Fruit fly (Drosophila melanogaster) whole organism, embryonic: ENCODE data around the gene Nlg2.
A peak's percentile ranks its signal among the peaks of the same experiment; 100 is the strongest.

ENCODE experiments used
- CG10321 ChIP-seq: fragments of 200-800 bp; sonication (Bioruptor generic); IDR thresholded peaks from 2 replicates; pipeline ENCODE4 v1.3.6; 2022; ENCODE audit warnings: missing biosample characterization, missing genetic modification characterization
- CG10959 ChIP-seq: fragments of 200-800 bp; sonication (Bioruptor generic); IDR thresholded peaks from 2 replicates; pipeline ENCODE4 v1.3.6; 2022; ENCODE audit warnings: missing biosample characterization, missing genetic modification characterization
- CG12219 ChIP-seq: fragments of 200-800 bp; sonication (Bioruptor generic); optimal IDR thresholded peaks from 3 replicates; lab custom pipeline; 2018; ENCODE audit warnings: missing biosample characterization, mild to moderate bottlenecking, missing genetic modification characterization
- CG12744 ChIP-seq: fragments of 200-800 bp; sonication (Bioruptor generic); optimal IDR thresholded peaks from 2 replicates; lab custom pipeline; 2016; ENCODE audit warnings: missing biosample characterization, missing genetic modification characterization
- CG13123 ChIP-seq: fragments of 200-800 bp; sonication (Bioruptor generic); optimal IDR thresholded peaks from 2 replicates; lab custom pipeline; 2016; ENCODE audit warnings: missing biosample characterization, missing genetic modification characterization
- CG14050 ChIP-seq: fragments of 200-800 bp; sonication (Bioruptor generic); IDR thresholded peaks from 3 replicates; pipeline ENCODE4 v1.3.6; 2022; ENCODE audit warnings: missing biosample characterization, missing genetic modification characterization
- CG15011 ChIP-seq: fragments of 200-800 bp; sonication (Bioruptor generic); optimal IDR thresholded peaks from 3 replicates; lab custom pipeline; 2018; ENCODE audit warnings: missing biosample characterization, mild to moderate bottlenecking, missing genetic modification characterization
- CG15269 ChIP-seq: fragments of 200-800 bp; sonication (Bioruptor generic); optimal IDR thresholded peaks from 2 replicates; lab custom pipeline; 2018; ENCODE audit warnings: missing biosample characterization, mild to moderate bottlenecking, missing genetic modification characterization, moderate library complexity
- CG1647 ChIP-seq: fragments of 200-800 bp; sonication (Bioruptor generic); optimal IDR thresholded peaks from 3 replicates; lab custom pipeline; 2016; ENCODE audit warnings: missing biosample characterization, missing genetic modification characterization
- CG16779 ChIP-seq: fragments of 200-800 bp; sonication (Bioruptor generic); IDR thresholded peaks from 2 replicates; pipeline ENCODE4 v1.3.6; 2022; ENCODE audit warnings: missing biosample characterization, missing genetic modification characterization
- CG17568 ChIP-seq: fragments of 200-800 bp; sonication (Bioruptor generic); optimal IDR thresholded peaks from 2 replicates; lab custom pipeline; 2018; ENCODE audit warnings: missing biosample characterization, mild to moderate bottlenecking, missing genetic modification characterization, moderate library complexity
- CG17912 ChIP-seq: fragments of 200-800 bp; sonication (Bioruptor generic); optimal IDR thresholded peaks from 2 replicates; lab custom pipeline; 2018; ENCODE audit warnings: missing biosample characterization, mild to moderate bottlenecking, missing genetic modification characterization
- CG18619 ChIP-seq: fragments of 200-800 bp; sonication (Bioruptor generic); optimal IDR thresholded peaks from 3 replicates; lab custom pipeline; 2017; ENCODE audit warnings: missing biosample characterization, mild to moderate bottlenecking, missing genetic modification characterization
- CG31388 ChIP-seq: fragments of 200-800 bp; sonication (Bioruptor generic); optimal IDR thresholded peaks from 2 replicates; lab custom pipeline; 2016; ENCODE audit warnings: missing biosample characterization, missing genetic modification characterization
- CG32767 ChIP-seq: fragments of 200-800 bp; sonication (Bioruptor generic); IDR thresholded peaks from 2 replicates; pipeline ENCODE4 v1.3.6; 2022; ENCODE audit warnings: missing biosample characterization, missing genetic modification characterization
- CG32772 ChIP-seq: fragments of 200-800 bp; sonication (Bioruptor generic); IDR thresholded peaks from 2 replicates; pipeline ENCODE4 v1.3.6; 2022; ENCODE audit warnings: missing biosample characterization, missing genetic modification characterization
- CG3995 ChIP-seq: fragments of 200-800 bp; sonication (Bioruptor generic); optimal IDR thresholded peaks from 3 replicates; lab custom pipeline; 2016; ENCODE audit warnings: missing biosample characterization, missing genetic modification characterization
- CG4328 ChIP-seq: fragments of 200-800 bp; sonication (Bioruptor generic); optimal IDR thresholded peaks from 3 replicates; lab custom pipeline; 2017; ENCODE audit warnings: missing biosample characterization, missing genetic modification reagents, missing genetic modification characterization
- CG6254 ChIP-seq: fragments of 200-800 bp; sonication (Bioruptor generic); optimal IDR thresholded peaks from 3 replicates; lab custom pipeline; 2017; ENCODE audit warnings: mild to moderate bottlenecking, missing biosample characterization, missing genetic modification reagents, missing genetic modification characterization
- Camta ChIP-seq: fragments of 200-800 bp; sonication (Bioruptor generic); optimal IDR thresholded peaks from 2 replicates; lab custom pipeline; 2016; ENCODE audit warnings: missing biosample characterization, missing genetic modification characterization
- CrebB ChIP-seq: fragments of 200-800 bp; sonication (Bioruptor generic); optimal IDR thresholded peaks from 3 replicates; lab custom pipeline; 2018; ENCODE audit warnings: missing biosample characterization, mild to moderate bottlenecking, missing genetic modification characterization
- Dip3 ChIP-seq: fragments of 200-800 bp; sonication (Bioruptor generic); optimal IDR thresholded peaks from 3 replicates; lab custom pipeline; 2016; ENCODE audit warnings: missing biosample characterization, missing genetic modification characterization
- Drgx ChIP-seq: fragments of 200-800 bp; sonication (Bioruptor generic); IDR thresholded peaks from 2 replicates; pipeline ENCODE4 v1.3.6; 2022; ENCODE audit warnings: missing biosample characterization, missing genetic modification characterization
- H2.0 ChIP-seq: fragments of 200-800 bp; sonication (Bioruptor generic); IDR thresholded peaks from 2 replicates; pipeline ENCODE4 v1.3.6; 2022; ENCODE audit warnings: missing biosample characterization, missing genetic modification characterization
- HLH3B ChIP-seq: fragments of 200-800 bp; sonication (Bioruptor generic); IDR thresholded peaks from 2 replicates; pipeline ENCODE4 v1.3.6; 2022; ENCODE audit warnings: missing biosample characterization, missing genetic modification characterization
- HmgZ ChIP-seq: fragments of 200-800 bp; sonication (Bioruptor generic); optimal IDR thresholded peaks from 2 replicates; lab custom pipeline; 2018; ENCODE audit warnings: missing biosample characterization, mild to moderate bottlenecking, missing genetic modification characterization
- Hmr ChIP-seq: fragments of 200-800 bp; sonication (Bioruptor generic); optimal IDR thresholded peaks from 3 replicates; lab custom pipeline; 2017; ENCODE audit warnings: mild to moderate bottlenecking, missing biosample characterization, missing genetic modification reagents, missing genetic modification characterization
- Oaz ChIP-seq: fragments of 200-800 bp; sonication (Bioruptor generic); IDR thresholded peaks from 2 replicates; pipeline ENCODE4 v1.3.6; 2022; ENCODE audit warnings: missing biosample characterization, missing genetic modification characterization
- Usf ChIP-seq: fragments of 200-800 bp; sonication (Bioruptor generic); optimal IDR thresholded peaks from 2 replicates; lab custom pipeline; 2017; ENCODE audit warnings: missing genotype, missing biosample characterization, missing genetic modification characterization
- Xbp1 ChIP-seq: fragments of 200-800 bp; sonication (Bioruptor generic); optimal IDR thresholded peaks from 3 replicates; lab custom pipeline; 2016; ENCODE audit warnings: missing biosample characterization, mild to moderate bottlenecking, missing genetic modification characterization
- ara ChIP-seq: fragments of 200-800 bp; sonication (Bioruptor generic); IDR thresholded peaks from 2 replicates; pipeline ENCODE4 v1.3.6; 2022; ENCODE audit warnings: missing biosample characterization, missing genetic modification characterization
- bab2 ChIP-seq: fragments of 200-800 bp; sonication (Bioruptor generic); optimal IDR thresholded peaks from 2 replicates; lab custom pipeline; 2016; ENCODE audit warnings: missing biosample characterization, missing genetic modification characterization
- bigmax ChIP-seq: fragments of 200-800 bp; sonication (Bioruptor generic); optimal IDR thresholded peaks from 2 replicates; lab custom pipeline; 2018; ENCODE audit warnings: missing biosample characterization, mild to moderate bottlenecking, missing genetic modification characterization
- ewg ChIP-seq: fragments of 200-800 bp; sonication (Bioruptor generic); optimal IDR thresholded peaks from 3 replicates; lab custom pipeline; 2017; ENCODE audit warnings: mild to moderate bottlenecking, missing biosample characterization, missing genetic modification reagents, missing genetic modification characterization
- fd102C ChIP-seq: fragments of 200-800 bp; sonication (Bioruptor generic); optimal IDR thresholded peaks from 2 replicates; lab custom pipeline; 2018; ENCODE audit warnings: missing biosample characterization, mild to moderate bottlenecking, missing genetic modification characterization, moderate library complexity
- gce ChIP-seq: fragments of 200-800 bp; sonication (Bioruptor generic); IDR thresholded peaks from 3 replicates; pipeline ENCODE4 v1.3.6; 2022; ENCODE audit warnings: missing biosample characterization, missing genetic modification characterization
- hkb ChIP-seq, 2 experiments: fragments of 200-800 bp in 1 of 2; fragments of >200 bp in 1 of 2; sonication (Bioruptor generic) in 1 of 2; IDR thresholded peaks in 1 of 2; optimal IDR thresholded peaks in 1 of 2; 2 replicates each; pipeline versions ENCODE4 v1.3.6 to Lab custom; 2017 to 2022; ENCODE audit warnings: missing biosample characterization in 1 of 2, missing genetic modification characterization in 1 of 2
- lbe ChIP-seq: fragments of 200-800 bp; sonication (Bioruptor generic); optimal IDR thresholded peaks from 2 replicates; lab custom pipeline; 2016; ENCODE audit warnings: missing biosample characterization, mild to moderate bottlenecking, missing genetic modification characterization
- lilli ChIP-seq: fragments of 200-800 bp; sonication (Bioruptor generic); optimal IDR thresholded peaks from 3 replicates; lab custom pipeline; 2016; ENCODE audit warnings: missing biosample characterization, missing genetic modification characterization
- mam ChIP-seq: fragments of 200-800 bp; sonication (Bioruptor generic); optimal IDR thresholded peaks from 3 replicates; lab custom pipeline; 2016; ENCODE audit warnings: missing biosample characterization, missing genetic modification characterization
- pan ChIP-seq, 4 experiments: fragments of >200 bp in 3 of 4; fragments of 200-800 bp in 1 of 4; sonication (Bioruptor generic) in 1 of 4; optimal IDR thresholded peaks in 3 of 4; IDR thresholded peaks in 1 of 4; 2 replicates each; pipeline versions ENCODE4 v1.3.6 to Lab custom; 2017 to 2022; ENCODE audit warnings: missing biosample characterization in 2 of 4, missing genetic modification characterization in 2 of 4, mixed read lengths in 1 of 4
- rib ChIP-seq: fragments of 200-800 bp; sonication (Bioruptor generic); IDR thresholded peaks from 2 replicates; pipeline ENCODE4 v1.3.6; 2022; ENCODE audit warnings: missing biosample characterization, missing genetic modification characterization
- run ChIP-seq: fragments of 200-800 bp; sonication (Bioruptor generic); optimal IDR thresholded peaks from 3 replicates; lab custom pipeline; 2018; ENCODE audit warnings: missing biosample characterization, mild to moderate bottlenecking, missing genetic modification characterization
- scrt ChIP-seq: fragments of 200-800 bp; sonication (Bioruptor generic); optimal IDR thresholded peaks from 2 replicates; lab custom pipeline; 2018; ENCODE audit warnings: missing biosample characterization, mild to moderate bottlenecking, missing genetic modification characterization, moderate library complexity
- sd ChIP-seq: fragments of 200-800 bp; sonication (Bioruptor generic); optimal IDR thresholded peaks from 3 replicates; lab custom pipeline; 2018; ENCODE audit warnings: missing biosample characterization, mild to moderate bottlenecking, missing genetic modification characterization, moderate library complexity
- sob ChIP-seq: fragments of 200-800 bp; sonication (Bioruptor generic); IDR thresholded peaks from 2 replicates; pipeline ENCODE4 v1.3.6; 2022; ENCODE audit warnings: missing biosample characterization, missing genetic modification characterization
- sqz ChIP-seq: fragments of 200-800 bp; sonication (Bioruptor generic); optimal IDR thresholded peaks from 3 replicates; lab custom pipeline; 2018; ENCODE audit warnings: missing biosample characterization, mild to moderate bottlenecking, missing genetic modification characterization
- unpg ChIP-seq: fragments of 200-800 bp; sonication (Bioruptor generic); optimal IDR thresholded peaks from 3 replicates; lab custom pipeline; 2018; ENCODE audit warnings: missing biosample characterization, mild to moderate bottlenecking, missing genetic modification characterization, moderate library complexity
- zen ChIP-seq: fragments of 200-800 bp; sonication (Bioruptor generic); optimal IDR thresholded peaks from 3 replicates; lab custom pipeline; 2018; ENCODE audit warnings: missing biosample characterization, mild to moderate bottlenecking, missing genetic modification characterization, moderate library complexity
- zfh1 ChIP-seq: fragments of 200-800 bp; sonication (Bioruptor generic); IDR thresholded peaks from 3 replicates; pipeline ENCODE4 v1.3.6; 2022; ENCODE audit warnings: missing biosample characterization, missing genetic modification characterization

The Nlg2 gene

DNA sequence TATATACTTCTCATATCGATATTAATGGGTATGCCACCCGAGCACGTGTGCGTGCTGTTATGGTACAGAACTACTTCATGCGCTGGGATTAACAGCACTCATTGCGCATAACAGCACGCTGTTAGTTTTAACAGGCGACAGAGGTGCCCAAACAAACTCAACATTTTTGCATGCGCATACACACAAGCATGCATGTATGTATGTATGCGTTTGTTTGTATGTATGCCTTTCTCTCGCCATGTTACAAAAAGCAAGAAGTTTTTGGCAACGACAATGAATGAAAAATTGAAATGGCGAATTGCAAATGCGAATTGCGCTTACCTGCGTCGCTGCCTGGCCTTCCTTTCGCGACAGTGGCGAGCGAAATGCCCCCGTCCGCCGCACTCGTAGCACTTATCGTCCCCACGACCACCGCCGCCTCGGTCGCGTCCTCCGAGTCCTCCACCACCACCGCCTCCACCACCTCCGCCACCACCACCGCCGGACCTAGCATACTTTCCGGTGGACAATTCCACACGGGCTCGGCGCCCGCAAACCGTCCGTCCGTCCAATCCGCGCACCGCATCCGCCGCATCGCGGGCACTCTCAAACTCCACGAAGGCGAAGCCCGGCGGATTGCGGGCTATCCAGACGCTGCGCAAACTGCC lies 44.6 kb downstream of the Nlg2 start (continued):
- TF ChIP-seq bigmax (peak; percentile 68), fd102C (GFP tag; lab: Kevin White, UChicago) (no peak), CG12744 (GFP tag; lab: Kevin White, UChicago) (no peak), CG10321 (GFP tag; lab: Robert Waterston, UW) (no peak), lilli (no peak), CG3995 (GFP tag; lab: Kevin White, UChicago) (no peak), Dip3 (GFP tag; lab: Kevin White, UChicago) (no peak), zen (tag; lab: Kevin White, UChicago) (no peak), ewg (GFP tag; lab: Kevin White, UChicago) (no peak), Usf (no peak), run (tag; lab: Kevin White, UChicago) (no peak), rib (peak; percentile 69; the same call in 1 of the 2 replicates), sqz (GFP tag; lab: Kevin White, UChicago) (no peak), scrt (no peak), CG15269 (tag; lab: Kevin White, UChicago) (no peak), Oaz (GFP tag; lab: Robert Waterston, UW) (no peak), CG4328 (GFP tag; lab: Kevin White, UChicago) (no peak), hkb (optimal IDR thresholded peaks at IDR 0.05; lab: Kevin White, UChicago) (no peak), hkb (GFP tag; IDR thresholded peaks at IDR 0.05; lab: Robert Waterston, UW) (no peak), Camta (GFP tag; lab: Kevin White, UChicago) (no peak), zfh1 (GFP tag; lab: Robert Waterston, UW) (no peak), ara (GFP tag; lab: Robert Waterston, UW) (no peak), sob (GFP tag; lab: Robert Waterston, UW) (no peak), mam (GFP tag; lab: Kevin White, UChicago) (no peak), CG15011 (GFP tag; lab: Kevin White, UChicago) (no peak), CG32767 (GFP tag; lab: Robert Waterston, UW) (peak; percentile 63; the same call in 1 of the 2 replicates), CG18619 (GFP tag; lab: Kevin White, UChicago) (peak; percentile 16), CG17912 (GFP tag; lab: Kevin White, UChicago) (no peak), gce (no peak), Drgx (no peak), CG16779 (GFP tag; lab: Robert Waterston, UW) (no peak), CG32772 (GFP tag; lab: Robert Waterston, UW) (no peak), Hmr (GFP tag; lab: Kevin White, UChicago) (no peak), CG31388 (GFP tag; lab: Kevin White, UChicago) (no peak), lbe (peak; percentile 11), unpg (GFP tag; lab: Kevin White, UChicago) (no peak), HLH3B (GFP tag; lab: Robert Waterston, UW) (no peak), H2.0 (no peak), CG1647 (GFP tag; lab: Kevin White, UChicago) (no peak), bab2 (GFP tag; lab: Kevin White, UChicago) (no peak), CrebB (no peak), HmgZ (no peak), pan (optimal IDR thresholded peaks at IDR 0.05; lab: Kevin White, UChicago) (no peak), pan (GFP tag; optimal IDR thresholded peaks at IDR 0.05 in 1 of 2, IDR thresholded peaks at IDR 0.05 in 1 of 2) (no peak), CG13123 (GFP tag; lab: Kevin White, UChicago) (no peak), CG12219 (no peak), CG6254 (GFP tag; lab: Kevin White, UChicago) (no peak), Xbp1 (GFP tag; lab: Kevin White, UChicago) (no peak), CG10959 (GFP tag; lab: Robert Waterston, UW) (no peak), sd (tag; lab: Kevin White, UChicago) (no peak), CG17568 (GFP tag; lab: Kevin White, UChicago) (no peak), CG14050 (GFP tag; lab: Robert Waterston, UW) (no peak)
